Worm (Caenorhabditis elegans): ENCODE measurements around the gene srh-61.

DNA sequence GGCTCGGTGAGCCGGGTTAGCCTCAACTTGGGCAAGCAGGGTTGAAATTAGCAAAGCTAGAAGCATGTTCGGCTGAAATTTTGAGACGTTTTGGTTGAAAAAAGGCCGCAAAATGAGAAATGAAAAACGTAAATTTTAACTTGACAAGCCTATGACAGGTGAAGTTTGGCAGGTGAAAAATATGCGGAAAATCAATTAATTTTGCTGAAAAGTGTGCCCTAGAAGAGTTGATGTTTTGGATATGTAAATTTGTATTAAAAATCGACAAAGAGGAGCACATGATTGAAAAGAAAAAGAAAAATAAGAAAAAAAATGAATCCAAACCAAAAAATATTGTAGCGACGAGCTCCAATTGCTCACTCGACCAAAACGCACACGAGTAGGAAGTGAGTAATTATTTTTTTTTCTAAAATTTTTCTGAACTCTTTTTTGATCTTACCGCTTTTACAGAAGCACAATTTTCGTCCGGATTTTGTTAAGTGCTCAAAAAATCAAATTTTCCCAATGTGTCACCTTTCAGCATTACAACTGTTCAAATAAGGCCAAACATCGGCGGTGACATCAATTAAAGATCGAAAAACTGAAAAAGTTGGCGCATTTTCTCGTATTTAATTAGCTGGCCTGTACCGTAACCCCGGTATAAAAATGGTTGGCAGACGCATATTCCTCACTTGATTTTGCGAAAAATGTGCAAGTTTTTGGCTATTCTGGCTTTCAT is 44.9 kb downstream of the srh-61 start, which contains the start of the genes F15A4.5 and phat-8:
- no peak for TF ChIP-seq unc-62 (GFP tag; optimal IDR thresholded peaks at IDR 0.05)
- TF ChIP-seq unc-39 (tag; optimal IDR thresholded peaks at IDR 0.05), result no peak

All from whole organism, mixed stage, embryonic.